Worm (Caenorhabditis elegans) whole organism, young adult: ENCODE data around the gene ssp-33.

ENCODE experiments used
- B0261.1 ChIP-seq: sonication (generic microtip); optimal IDR thresholded peaks from 2 replicates; lab custom pipeline; 2016; ENCODE audit warnings: mild to moderate bottlenecking, missing genetic modification characterization, moderate library complexity, missing compliant biosample characterization
- B0336.3 ChIP-seq: fragments of 200-800 bp; sonication (Bioruptor generic); IDR thresholded peaks from 2 replicates; pipeline ENCODE4 v1.3.6; 2022; ENCODE audit warnings: missing genetic modification characterization, missing compliant biosample characterization
- F23B12.7 ChIP-seq: sonication (generic microtip); optimal IDR thresholded peaks from 2 replicates; lab custom pipeline; 2017; ENCODE audit warnings: missing genetic modification characterization, mild to moderate bottlenecking, missing compliant biosample characterization, antibody characterized with exemption, moderate library complexity; ENCODE audit not compliant: insufficient read depth
- F37B4.10 ChIP-seq: fragments of 200-800 bp; sonication (Bioruptor generic); IDR thresholded peaks from 2 replicates; pipeline ENCODE4 v1.3.6; 2022; ENCODE audit warnings: missing genetic modification characterization, missing compliant biosample characterization
- F49E8.2 ChIP-seq: sonication (generic microtip); optimal IDR thresholded peaks from 3 replicates; lab custom pipeline; 2017; ENCODE audit warnings: missing genetic modification characterization, mild to moderate bottlenecking, missing compliant biosample characterization, antibody characterized with exemption, moderate library complexity; ENCODE audit not compliant: insufficient read depth
- K12H6.12 ChIP-seq: fragments of 200-800 bp; sonication (Bioruptor generic); optimal IDR thresholded peaks from 2 replicates; lab custom pipeline; 2018; ENCODE audit warnings: mild to moderate bottlenecking, missing genetic modification characterization, missing compliant biosample characterization
- T26A5.8 ChIP-seq: sonication (generic microtip); optimal IDR thresholded peaks from 2 replicates; lab custom pipeline; 2016; ENCODE audit warnings: missing genetic modification characterization, missing compliant biosample characterization
- ZK185.1 ChIP-seq: sonication (generic microtip); optimal IDR thresholded peaks from 2 replicates; lab custom pipeline; 2016; ENCODE audit warnings: mild to moderate bottlenecking, missing genetic modification characterization, missing compliant biosample characterization; ENCODE audit not compliant: poor library complexity, severe bottlenecking
- ama-1 ChIP-seq, 3 experiments: fragments of 150-350 bp in 1 of 3; sonication (generic microtip) in 2 of 3; optimal IDR thresholded peaks; 2 replicates each; lab custom pipeline; 2014 to 2018; ENCODE audit warnings: missing biosample characterization in 2 of 3, missing genetic modification characterization in 2 of 3, missing genetic modification reagents in 2 of 3
- atf-7 ChIP-seq: sonication (generic microtip); optimal IDR thresholded peaks from 2 replicates; lab custom pipeline; 2017; ENCODE audit warnings: mild to moderate bottlenecking, missing genetic modification characterization, missing compliant biosample characterization
- athp-1 ChIP-seq: sonication (generic microtip); optimal IDR thresholded peaks from 2 replicates; lab custom pipeline; 2017; ENCODE audit warnings: mild to moderate bottlenecking, missing genetic modification characterization, missing compliant biosample characterization
- attf-5 ChIP-seq: fragments of 200-800 bp; sonication (Bioruptor generic); optimal IDR thresholded peaks from 2 replicates; lab custom pipeline; 2018; ENCODE audit warnings: mild to moderate bottlenecking, missing genetic modification characterization, missing compliant biosample characterization
- ceh-27 ChIP-seq: fragments of 200-800 bp; sonication (Bioruptor generic); optimal IDR thresholded peaks from 2 replicates; lab custom pipeline; 2018; ENCODE audit warnings: mild to moderate bottlenecking, missing genetic modification characterization, moderate library complexity, missing compliant biosample characterization
- dpff-1 ChIP-seq: sonication (generic microtip); optimal IDR thresholded peaks from 2 replicates; lab custom pipeline; 2017; ENCODE audit warnings: mild to moderate bottlenecking, missing genetic modification characterization, missing compliant biosample characterization
- dpl-1 ChIP-seq: fragments of 150-350 bp; optimal IDR thresholded peaks from 2 replicates; lab custom pipeline; 2014; ENCODE audit warnings: missing biosample characterization, missing genetic modification reagents, missing genetic modification characterization
- efl-1 ChIP-seq: fragments of 150-350 bp; optimal IDR thresholded peaks from 2 replicates; lab custom pipeline; 2014; ENCODE audit warnings: missing biosample characterization, missing genetic modification reagents, missing genetic modification characterization
- egl-44 ChIP-seq: fragments of 200-800 bp; sonication (Bioruptor generic); IDR thresholded peaks from 2 replicates; pipeline ENCODE4 v1.3.6; 2022; ENCODE audit warnings: missing genetic modification reagents, missing genetic modification characterization, missing compliant biosample characterization
- ets-4 ChIP-seq: fragments of 200-800 bp; sonication (Bioruptor generic); optimal IDR thresholded peaks from 2 replicates; lab custom pipeline; 2018; ENCODE audit warnings: mild to moderate bottlenecking, missing genetic modification characterization, missing compliant biosample characterization
- hmg-1.2 ChIP-seq: fragments of 200-800 bp; sonication (Bioruptor generic); IDR thresholded peaks from 2 replicates; pipeline ENCODE4 v1.3.6; 2022; ENCODE audit warnings: missing genetic modification reagents, missing genetic modification characterization, missing compliant biosample characterization
- hmg-20 ChIP-seq: fragments of 200-800 bp; sonication (Bioruptor generic); IDR thresholded peaks from 2 replicates; pipeline ENCODE4 v1.3.6; 2022; ENCODE audit warnings: missing genetic modification reagents, missing genetic modification characterization, missing compliant biosample characterization
- hsf-1 ChIP-seq: fragments of 200-800 bp; sonication (Bioruptor generic); IDR thresholded peaks from 2 replicates; pipeline ENCODE4 v1.3.6; 2022; ENCODE audit warnings: missing genetic modification reagents, missing genetic modification characterization, missing compliant biosample characterization
- let-526 ChIP-seq: fragments of 200-800 bp; sonication (Bioruptor generic); IDR thresholded peaks from 2 replicates; pipeline ENCODE4 v1.3.6; 2022; ENCODE audit warnings: missing genetic modification reagents, missing genetic modification characterization, missing compliant biosample characterization
- let-607 ChIP-seq, 2 experiments: fragments of 200-800 bp in 1 of 2; sonication (Bioruptor generic) in 1 of 2; sonication (generic microtip) in 1 of 2; optimal IDR thresholded peaks; 2 replicates each; lab custom pipeline; 2016 to 2018; ENCODE audit warnings: mild to moderate bottlenecking in 2 of 2, missing compliant biosample characterization in 2 of 2, missing genetic modification characterization in 2 of 2, moderate library complexity in 2 of 2, missing genotype in 1 of 2
- lin-26 ChIP-seq: fragments of 200-800 bp; sonication (Bioruptor generic); IDR thresholded peaks from 2 replicates; pipeline ENCODE4 v1.3.6; 2022; ENCODE audit warnings: missing genetic modification reagents, missing genetic modification characterization, missing compliant biosample characterization
- lin-35 ChIP-seq, 3 experiments: fragments of 150-350 bp in 2 of 3; sonication (generic microtip) in 1 of 3; optimal IDR thresholded peaks; 2 replicates each; lab custom pipeline; 2014 to 2018; ENCODE audit warnings: missing biosample characterization in 3 of 3, missing genetic modification characterization in 3 of 3, missing genetic modification reagents in 3 of 3
- lsl-1 ChIP-seq: fragments of 200-800 bp; sonication (Bioruptor generic); optimal IDR thresholded peaks from 2 replicates; lab custom pipeline; 2018; ENCODE audit warnings: mild to moderate bottlenecking, missing genetic modification characterization, moderate library complexity, missing compliant biosample characterization
- lsy-27 ChIP-seq: sonication (generic microtip); optimal IDR thresholded peaks from 2 replicates; lab custom pipeline; 2017; ENCODE audit warnings: missing genetic modification characterization, mild to moderate bottlenecking, missing compliant biosample characterization, antibody characterized with exemption, missing genotype, borderline replicate concordance; ENCODE audit not compliant: insufficient read depth
- madf-3 ChIP-seq: fragments of 200-800 bp; sonication (Bioruptor generic); IDR thresholded peaks from 2 replicates; pipeline ENCODE4 v1.3.6; 2022; ENCODE audit warnings: missing genetic modification reagents, missing genetic modification characterization, missing compliant biosample characterization
- madf-6 ChIP-seq: fragments of 200-800 bp; sonication (Bioruptor generic); IDR thresholded peaks from 2 replicates; pipeline ENCODE4 v1.3.6; 2022; ENCODE audit warnings: missing genetic modification reagents, missing genetic modification characterization, missing compliant biosample characterization
- mcd-1 ChIP-seq: fragments of 200-800 bp; sonication (Bioruptor generic); IDR thresholded peaks from 2 replicates; pipeline ENCODE4 v1.3.6; 2022; ENCODE audit warnings: missing genetic modification reagents, missing genetic modification characterization, missing compliant biosample characterization
- nfyb-1 ChIP-seq: fragments of 200-800 bp; sonication (Bioruptor generic); IDR thresholded peaks from 2 replicates; pipeline ENCODE4 v1.3.6; 2022; ENCODE audit warnings: missing genetic modification reagents, missing genetic modification characterization, missing compliant biosample characterization
- nhr-80 ChIP-seq: sonication (generic microtip); optimal IDR thresholded peaks from 2 replicates; lab custom pipeline; 2016; ENCODE audit warnings: missing genetic modification characterization, missing compliant biosample characterization
- pbrm-1 ChIP-seq: fragments of 200-800 bp; sonication (Bioruptor generic); IDR thresholded peaks from 2 replicates; pipeline ENCODE4 v1.3.6; 2022; ENCODE audit warnings: missing genetic modification reagents, missing genetic modification characterization, missing compliant biosample characterization
- rcor-1 ChIP-seq: fragments of 200-800 bp; sonication (Bioruptor generic); IDR thresholded peaks from 2 replicates; pipeline ENCODE4 v1.3.6; 2022; ENCODE audit warnings: missing genetic modification reagents, missing genetic modification characterization, missing compliant biosample characterization
- repo-1 ChIP-seq: sonication (generic microtip); optimal IDR thresholded peaks from 2 replicates; lab custom pipeline; 2017; ENCODE audit warnings: mild to moderate bottlenecking, missing genetic modification characterization, missing compliant biosample characterization
- sdz-38 ChIP-seq: sonication (generic microtip); optimal IDR thresholded peaks from 2 replicates; lab custom pipeline; 2016; ENCODE audit warnings: missing genotype, missing genetic modification characterization, missing compliant biosample characterization
- snpc-1.1 ChIP-seq: sonication (generic microtip); optimal IDR thresholded peaks from 2 replicates; lab custom pipeline; 2017; ENCODE audit warnings: missing genetic modification characterization, mild to moderate bottlenecking, missing compliant biosample characterization, antibody characterized with exemption, moderate library complexity, missing genotype, missing genetic modification reagents; ENCODE audit not compliant: insufficient read depth
- snpc-4 ChIP-seq, 5 experiments: fragments of 150-350 bp in 1 of 5; sonication (generic microtip) in 4 of 5; optimal IDR thresholded peaks; 2 replicates each; lab custom pipeline; 2014 to 2018; ENCODE audit warnings: missing genetic modification characterization in 5 of 5, missing biosample characterization in 3 of 5, antibody characterized with exemption in 2 of 5, mild to moderate bottlenecking in 2 of 5, missing compliant biosample characterization in 2 of 5, missing genotype in 2 of 5, moderate library complexity in 2 of 5, missing genetic modification reagents in 1 of 5
- somi-1 ChIP-seq: fragments of 200-800 bp; sonication (Bioruptor generic); optimal IDR thresholded peaks from 2 replicates; lab custom pipeline; 2018; ENCODE audit warnings: mild to moderate bottlenecking, missing genetic modification characterization, missing compliant biosample characterization
- tbx-9 ChIP-seq: sonication (generic microtip); optimal IDR thresholded peaks from 2 replicates; lab custom pipeline; 2016; ENCODE audit warnings: borderline replicate concordance, missing genetic modification characterization, inconsistent platforms, missing compliant biosample characterization
- ztf-18 ChIP-seq: sonication (generic microtip); optimal IDR thresholded peaks from 2 replicates; lab custom pipeline; 2016; ENCODE audit warnings: missing genotype, mild to moderate bottlenecking, missing genetic modification characterization, missing compliant biosample characterization
- ztf-25 ChIP-seq: fragments of 200-800 bp; sonication (Bioruptor generic); IDR thresholded peaks from 2 replicates; pipeline ENCODE4 v1.3.6; 2022; ENCODE audit warnings: missing genetic modification reagents, missing genetic modification characterization, missing compliant biosample characterization
- ztf-26 ChIP-seq: sonication (generic microtip); optimal IDR thresholded peaks from 2 replicates; lab custom pipeline; 2017; ENCODE audit warnings: missing genetic modification characterization, missing compliant biosample characterization

The ssp-33 gene

DNA sequence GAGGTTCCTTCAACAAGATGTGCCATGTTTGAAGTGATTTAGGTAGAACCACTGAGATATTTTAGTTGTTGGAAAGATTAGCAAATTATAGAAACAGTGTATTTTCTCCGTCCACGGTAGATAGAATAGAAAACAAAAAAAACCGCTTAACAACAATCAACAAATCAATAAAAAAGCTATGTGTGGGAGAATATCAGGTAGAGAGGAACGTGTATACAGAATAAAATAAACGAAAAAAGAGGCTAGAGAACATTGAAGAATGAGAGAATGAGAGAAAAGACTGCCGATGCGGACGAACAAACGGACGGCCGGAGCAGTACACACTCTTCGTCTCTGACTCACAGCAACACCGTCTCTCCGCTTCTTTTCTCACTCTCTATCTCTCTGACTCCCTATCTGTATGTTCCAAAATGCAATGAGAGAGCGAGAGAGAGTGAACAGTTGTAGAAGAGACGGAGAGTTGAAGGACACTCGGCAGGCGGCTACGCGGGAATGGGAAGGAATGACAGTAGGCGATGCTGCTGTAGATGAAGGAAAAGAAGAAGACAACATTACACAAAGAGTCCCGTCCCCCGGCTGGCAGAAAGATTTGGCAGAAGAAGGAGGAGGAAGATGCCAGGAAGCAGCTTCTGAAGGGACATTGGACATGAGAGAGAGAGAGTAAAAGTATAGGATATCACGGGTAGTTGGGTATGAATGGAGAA lies 14.4 kb upstream of the ssp-33 start, which contains the start of gene unc-112 (continued):
- TF ChIP-seq nfyb-1 (GFP tag; lab: Robert Waterston, UW), result 0 out of 2 replicates have a peak, but pooled peaks have one; percentile 53
- peak; percentile 61; the same call in 1 of the 2 replicates for TF ChIP-seq B0336.3 (GFP tag; lab: Robert Waterston, UW)
- TF ChIP-seq rcor-1, result peak; percentile 37; the same call in 1 of the 2 replicates
- TF ChIP-seq madf-3, result 0 out of 2 replicates have a peak, but pooled peaks have one; percentile 12
- no peak for TF ChIP-seq atf-7 (tag; lab: Kevin White, UChicago)
- peak; percentile 46 for TF ChIP-seq snpc-4 (GFP tag; optimal IDR thresholded peaks at IDR 0.05; lab: Kevin White, UChicago)
- peak; percentile 31 to 76 (median 56) for TF ChIP-seq snpc-4 (tag; optimal IDR thresholded peaks at IDR 0.05; lab: Kevin White, UChicago)
- TF ChIP-seq K12H6.12 (tag; lab: Kevin White, UChicago), result peak; percentile 84
- TF ChIP-seq ceh-27, result peak; percentile 62
- TF ChIP-seq tbx-9 (tag; lab: Kevin White, UChicago), result no peak
- peak; percentile 76 for TF ChIP-seq mcd-1 (GFP tag; lab: Robert Waterston, UW)
- no peak for TF ChIP-seq ztf-25 (GFP tag; lab: Robert Waterston, UW)
- TF ChIP-seq let-607 (tag; optimal IDR thresholded peaks at IDR 0.05; lab: Kevin White, UChicago), result peak; percentile 25 to 29
- TF ChIP-seq nhr-80, result peak; percentile 96
- TF ChIP-seq ztf-26 (tag; lab: Kevin White, UChicago), result peak; percentile 28
- no peak for TF ChIP-seq ZK185.1 (tag; lab: Kevin White, UChicago)
- 0 out of 2 replicates have a peak, but pooled peaks have one; percentile 24 for TF ChIP-seq pbrm-1 (GFP tag; lab: Robert Waterston, UW)
- peak; percentile 59; the same call in 1 of the 2 replicates for TF ChIP-seq hmg-20 (GFP tag; lab: Robert Waterston, UW)
- no peak for TF ChIP-seq ama-1 (optimal IDR thresholded peaks at IDR 0.05; lab: Kevin White, UChicago)
- no peak for TF ChIP-seq ama-1 (GFP tag; optimal IDR thresholded peaks at IDR 0.05; lab: Kevin White, UChicago)
- TF ChIP-seq egl-44 (GFP tag; lab: Robert Waterston, UW), result 0 out of 2 replicates have a peak, but pooled peaks have one; percentile 12
- TF ChIP-seq dpff-1 (tag; lab: Kevin White, UChicago), result no peak
- 0 out of 2 replicates have a peak, but pooled peaks have one; percentile 18 for TF ChIP-seq hsf-1 (GFP tag; lab: Robert Waterston, UW)
- peak; percentile 80 for TF ChIP-seq attf-5 (GFP tag; lab: Kevin White, UChicago)

DNA sequence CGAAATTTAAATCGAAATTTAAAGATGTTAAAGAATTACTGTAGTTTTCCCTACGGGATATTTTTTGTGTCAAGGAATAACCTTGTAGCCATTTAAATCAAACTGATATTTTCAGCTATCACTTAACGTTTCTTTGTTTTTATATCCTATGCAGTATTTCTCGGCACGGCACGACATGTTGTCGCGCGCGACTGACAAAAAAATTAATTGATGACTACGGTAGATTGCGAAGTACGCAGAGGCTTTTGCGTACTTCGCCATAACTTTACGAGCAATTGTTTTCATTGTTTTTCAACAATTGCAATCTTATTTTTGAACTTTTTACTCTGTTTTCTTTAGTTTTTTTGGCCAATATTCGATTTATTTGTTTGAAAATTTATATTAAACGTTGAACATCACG lies 13.2 kb upstream of the ssp-33 start:
- TF ChIP-seq hmg-1.2 (GFP tag; lab: Robert Waterston, UW) (no peak), ztf-25 (GFP tag; lab: Robert Waterston, UW) (no peak), dpl-1 (GFP tag; lab: Kevin White, UChicago) (no peak), K12H6.12 (tag; lab: Kevin White, UChicago) (no peak), madf-6 (GFP tag; lab: Robert Waterston, UW) (peak; percentile 48; the same call in 1 of the 2 replicates), F37B4.10 (GFP tag; lab: Robert Waterston, UW) (no peak), repo-1 (no peak), ets-4 (GFP tag; lab: Kevin White, UChicago) (no peak), mcd-1 (GFP tag; lab: Robert Waterston, UW) (no peak), lsl-1 (GFP tag; lab: Kevin White, UChicago) (peak; percentile 91), F49E8.2 (tag; lab: Kevin White, UChicago) (no peak), lin-26 (GFP tag; lab: Robert Waterston, UW) (no peak), ama-1 (optimal IDR thresholded peaks at IDR 0.05; lab: Kevin White, UChicago) (no peak), ama-1 (GFP tag; optimal IDR thresholded peaks at IDR 0.05; lab: Kevin White, UChicago) (no peak), efl-1 (peak; percentile 9), ztf-18 (tag; lab: Kevin White, UChicago) (no peak), madf-3 (no peak), snpc-1.1 (tag; lab: Kevin White, UChicago) (peak; percentile 19), sdz-38 (tag; lab: Kevin White, UChicago) (no peak), somi-1 (GFP tag; lab: Kevin White, UChicago) (no peak), T26A5.8 (tag; lab: Kevin White, UChicago) (no peak), B0261.1 (tag; lab: Kevin White, UChicago) (no peak), lin-35 (GFP tag; optimal IDR thresholded peaks at IDR 0.05; lab: Kevin White, UChicago) (no peak), atf-7 (tag; lab: Kevin White, UChicago) (no peak), lsy-27 (tag; lab: Kevin White, UChicago) (no peak), athp-1 (tag; lab: Kevin White, UChicago) (no peak), F23B12.7 (tag; lab: Kevin White, UChicago) (no peak), let-526 (GFP tag; lab: Robert Waterston, UW) (no peak)
